Worm (Caenorhabditis elegans): ENCODE results near the gene C31H2.14.

- no peak for TF ChIP-seq tbx-11 (GFP tag; IDR thresholded peaks at IDR 0.05)
- TF ChIP-seq hnd-1 (tag; optimal IDR thresholded peaks at IDR 0.05): no peak
- no peak for TF ChIP-seq aly-1 (tag; optimal IDR thresholded peaks at IDR 0.05)
- no peak for TF ChIP-seq ama-1 (optimal IDR thresholded peaks at IDR 0.05)
- no peak for TF ChIP-seq scrt-1 (GFP tag; IDR thresholded peaks at IDR 0.05)
- TF ChIP-seq ceh-13 (GFP tag; optimal IDR thresholded peaks at IDR 0.05): no peak
- TF ChIP-seq ceh-36 (tag; optimal IDR thresholded peaks at IDR 0.05): no peak
- no peak for TF ChIP-seq sea-1 (GFP tag; conservative IDR thresholded peaks at IDR 0.05)
- TF ChIP-seq pes-1 (GFP tag; IDR thresholded peaks at IDR 0.05): no peak
- TF ChIP-seq tra-4 (tag; optimal IDR thresholded peaks at IDR 0.05): no peak
- no peak for TF ChIP-seq ets-7 (tag; optimal IDR thresholded peaks at IDR 0.05)
- no peak for TF ChIP-seq F13C5.2 (tag; optimal IDR thresholded peaks at IDR 0.05)
Observed at ce11 chrX:5171085-5171484, 23.1 kb downstream of the C31H2.14 start, which contains the start of gene T03G11.10.
